Worm (Caenorhabditis elegans) whole organism, L4 larva: Measurements from ENCODE around the gene anmt-2.

Experiments used
- D1046.2 ChIP-seq: fragments of 200-800 bp; sonication (Bioruptor generic); IDR thresholded peaks from 2 replicates; pipeline ENCODE4 v1.3.6; 2022; ENCODE audit warnings: missing genetic modification characterization, missing compliant biosample characterization
- F49E8.2 ChIP-seq: sonication (generic microtip); optimal IDR thresholded peaks from 2 replicates; lab custom pipeline; 2016; ENCODE audit warnings: missing compliant biosample characterization, mild to moderate bottlenecking, missing genetic modification characterization, borderline replicate concordance
- R02D3.7 ChIP-seq: fragments of 150-350 bp; sonication (generic microtip); optimal IDR thresholded peaks from 3 replicates; lab custom pipeline; 2014; ENCODE audit warnings: missing biosample characterization, missing genetic modification characterization
- Y105C5A.15 ChIP-seq: fragments of 200-800 bp; sonication (Bioruptor generic); IDR thresholded peaks from 2 replicates; pipeline ENCODE4 v1.3.6; 2022; ENCODE audit warnings: missing genetic modification characterization, missing compliant biosample characterization
- Y48G9A.11 ChIP-seq: fragments of 200-800 bp; sonication (Bioruptor generic); IDR thresholded peaks from 2 replicates; pipeline ENCODE4 v1.3.6; 2022; ENCODE audit warnings: missing genetic modification reagents, missing genetic modification characterization, missing compliant biosample characterization
- Y5F2A.4 ChIP-seq: fragments of 200-800 bp; sonication (Bioruptor generic); optimal IDR thresholded peaks from 2 replicates; lab custom pipeline; 2018; ENCODE audit warnings: mild to moderate bottlenecking, missing genetic modification characterization, missing compliant biosample characterization
- ceh-20 ChIP-seq: fragments of 200-800 bp; sonication (Bioruptor generic); IDR thresholded peaks from 2 replicates; pipeline ENCODE4 v1.3.6; 2022; ENCODE audit warnings: missing genetic modification reagents, missing genetic modification characterization, missing compliant biosample characterization
- ceh-82 ChIP-seq: sonication (generic microtip); optimal IDR thresholded peaks from 2 replicates; lab custom pipeline; 2017; ENCODE audit warnings: missing biosample characterization, missing genetic modification characterization
- dmd-8 ChIP-seq: fragments of 200-800 bp; sonication (Bioruptor generic); IDR thresholded peaks from 2 replicates; pipeline ENCODE4 v1.3.6; 2022; ENCODE audit warnings: missing genetic modification characterization, missing compliant biosample characterization
- dpl-1 ChIP-seq: fragments of 150-350 bp; optimal IDR thresholded peaks from 2 replicates; lab custom pipeline; 2014; ENCODE audit warnings: missing biosample characterization, missing genetic modification reagents, missing genetic modification characterization
- duxl-1 ChIP-seq: sonication (generic microtip); optimal IDR thresholded peaks from 2 replicates; lab custom pipeline; 2016; ENCODE audit warnings: mild to moderate bottlenecking, missing genetic modification characterization, moderate library complexity, missing compliant biosample characterization; ENCODE audit not compliant: poor library complexity
- dve-1 ChIP-seq: sonication (generic microtip); optimal IDR thresholded peaks from 2 replicates; lab custom pipeline; 2017; ENCODE audit warnings: antibody characterized with exemption, mild to moderate bottlenecking, missing genetic modification characterization, missing compliant biosample characterization; ENCODE audit not compliant: insufficient read depth
- egl-27 ChIP-seq: sonication (generic microtip); optimal IDR thresholded peaks from 3 replicates; lab custom pipeline; 2017; ENCODE audit warnings: missing biosample characterization, missing genetic modification reagents, missing genetic modification characterization
- hif-1 ChIP-seq, 2 experiments: sonication (generic microtip); optimal IDR thresholded peaks; 2 replicates each; lab custom pipeline; 2016 to 2017; ENCODE audit warnings: missing compliant biosample characterization in 2 of 2, missing genetic modification characterization in 2 of 2, missing genetic modification reagents in 2 of 2, missing genotype in 2 of 2, mild to moderate bottlenecking in 1 of 2
- lin-1 ChIP-seq: fragments of 200-800 bp; sonication (Bioruptor generic); IDR thresholded peaks from 2 replicates; pipeline ENCODE4 v1.3.6; 2022; ENCODE audit warnings: missing genetic modification reagents, missing genetic modification characterization, missing compliant biosample characterization
- lin-13 ChIP-seq: fragments of 150-350 bp; optimal IDR thresholded peaks from 2 replicates; lab custom pipeline; 2014; ENCODE audit warnings: missing biosample characterization, missing genetic modification reagents, missing genetic modification characterization
- lin-29 ChIP-seq: fragments of 200-800 bp; sonication (Bioruptor generic); IDR thresholded peaks from 2 replicates; pipeline ENCODE4 v1.3.6; 2022; ENCODE audit warnings: missing genetic modification reagents, missing genetic modification characterization, missing compliant biosample characterization
- lin-38 ChIP-seq: fragments of 200-800 bp; sonication (Bioruptor generic); IDR thresholded peaks from 2 replicates; pipeline ENCODE4 v1.3.6; 2022; ENCODE audit warnings: missing genetic modification reagents, missing genetic modification characterization, missing compliant biosample characterization
- lir-3 ChIP-seq: sonication (generic microtip); optimal IDR thresholded peaks from 2 replicates; lab custom pipeline; 2016; ENCODE audit warnings: mild to moderate bottlenecking, missing genetic modification characterization, missing compliant biosample characterization
- madf-5 ChIP-seq, 2 experiments: fragments of 200-800 bp; sonication (Bioruptor generic); IDR thresholded peaks; 2 replicates each; pipeline ENCODE4 v1.3.6; 2022; ENCODE audit warnings: missing compliant biosample characterization in 2 of 2, missing genetic modification characterization in 2 of 2
- mes-2 ChIP-seq: sonication (generic microtip); optimal IDR thresholded peaks from 2 replicates; lab custom pipeline; 2016; ENCODE audit warnings: missing genotype, mild to moderate bottlenecking, missing genetic modification characterization, missing compliant biosample characterization; ENCODE audit not compliant: poor library complexity, severe bottlenecking
- mxl-3 ChIP-seq: fragments of 200-800 bp; sonication (Bioruptor generic); optimal IDR thresholded peaks from 2 replicates; lab custom pipeline; 2018; ENCODE audit warnings: mild to moderate bottlenecking, missing genetic modification characterization, missing compliant biosample characterization
- nhr-28 ChIP-seq: fragments of 150-350 bp; optimal IDR thresholded peaks from 2 replicates; lab custom pipeline; 2014; ENCODE audit warnings: missing biosample characterization, missing genetic modification characterization
- nhr-41 ChIP-seq: fragments of 200-800 bp; sonication (Bioruptor generic); IDR thresholded peaks from 2 replicates; pipeline ENCODE4 v1.3.6; 2022; ENCODE audit warnings: missing genetic modification reagents, missing genetic modification characterization, missing compliant biosample characterization
- nhr-6 ChIP-seq: fragments of 150-350 bp; optimal IDR thresholded peaks from 2 replicates; lab custom pipeline; 2014; ENCODE audit warnings: missing biosample characterization, missing genetic modification characterization
- nhr-76 ChIP-seq: fragments of 150-350 bp; optimal IDR thresholded peaks from 2 replicates; lab custom pipeline; 2014; ENCODE audit warnings: missing biosample characterization, missing genetic modification characterization
- pha-4 ChIP-seq, 2 experiments: fragments of 150-350 bp in 1 of 2; fragments of 200-800 bp in 1 of 2; sonication (Bioruptor generic) in 1 of 2; IDR thresholded peaks in 1 of 2; optimal IDR thresholded peaks in 1 of 2; 2 replicates each; pipeline versions ENCODE4 v1.3.6 to Lab custom; 2014 to 2022; ENCODE audit warnings: missing genetic modification characterization in 2 of 2, missing genetic modification reagents in 2 of 2, missing biosample characterization in 1 of 2, missing compliant biosample characterization in 1 of 2
- php-3 ChIP-seq: fragments of 200-800 bp; sonication (Bioruptor generic); IDR thresholded peaks from 2 replicates; pipeline ENCODE4 v1.3.6; 2022; ENCODE audit warnings: missing genetic modification reagents, missing genetic modification characterization, missing compliant biosample characterization
- rbr-2 ChIP-seq: sonication (generic microtip); optimal IDR thresholded peaks from 2 replicates; lab custom pipeline; 2016; ENCODE audit warnings: missing genotype, missing genetic modification characterization, missing compliant biosample characterization
- saeg-2 ChIP-seq: fragments of 200-800 bp; sonication (Bioruptor generic); IDR thresholded peaks from 2 replicates; pipeline ENCODE4 v1.3.6; 2022; ENCODE audit warnings: missing genetic modification reagents, missing genetic modification characterization, missing compliant biosample characterization
- set-16 ChIP-seq: fragments of 200-800 bp; sonication (Bioruptor generic); IDR thresholded peaks from 2 replicates; pipeline ENCODE4 v1.3.6; 2022; ENCODE audit warnings: missing genetic modification reagents, missing genetic modification characterization, missing compliant biosample characterization
- skn-1 ChIP-seq: fragments of 150-350 bp; optimal IDR thresholded peaks from 2 replicates; lab custom pipeline; 2014; ENCODE audit warnings: missing biosample characterization, missing genetic modification characterization
- tag-97 ChIP-seq: fragments of 200-800 bp; sonication (Bioruptor generic); IDR thresholded peaks from 2 replicates; pipeline ENCODE4 v1.3.6; 2022; ENCODE audit warnings: missing genetic modification characterization, missing compliant biosample characterization
- unc-39 ChIP-seq: sonication (generic microtip); optimal IDR thresholded peaks from 2 replicates; lab custom pipeline; 2017; ENCODE audit warnings: missing biosample characterization, missing genetic modification characterization
- unc-62 ChIP-seq, 3 experiments: fragments of 150-350 bp in 1 of 3; sonication (generic microtip); optimal IDR thresholded peaks in 2 of 3; peaks in 1 of 3; 1 replicate in 1 of 3; 2 replicates in 2 of 3; lab custom pipeline; 2014 to 2017; ENCODE audit warnings: missing biosample characterization in 3 of 3, missing genetic modification characterization in 3 of 3, missing genetic modification reagents in 3 of 3, missing genotype in 1 of 3
- zag-1 ChIP-seq: fragments of 150-350 bp; optimal IDR thresholded peaks from 2 replicates; lab custom pipeline; 2014; ENCODE audit warnings: missing biosample characterization, missing genetic modification characterization
- zfp-2 ChIP-seq: sonication (generic microtip); optimal IDR thresholded peaks from 2 replicates; lab custom pipeline; 2016; ENCODE audit warnings: mild to moderate bottlenecking, missing genetic modification characterization, missing compliant biosample characterization
- zfp-3 ChIP-seq: fragments of 200-800 bp; sonication (Bioruptor generic); conservative IDR thresholded peaks from 2 replicates; pipeline ENCODE4 v1.3.6; 2022; ENCODE audit warnings: missing genetic modification reagents, missing genetic modification characterization, missing compliant biosample characterization
- zip-11 ChIP-seq: fragments of 200-800 bp; sonication (Bioruptor generic); IDR thresholded peaks from 2 replicates; pipeline ENCODE4 v1.3.6; 2022; ENCODE audit warnings: missing genetic modification characterization, missing compliant biosample characterization

The anmt-2 gene

DNA sequence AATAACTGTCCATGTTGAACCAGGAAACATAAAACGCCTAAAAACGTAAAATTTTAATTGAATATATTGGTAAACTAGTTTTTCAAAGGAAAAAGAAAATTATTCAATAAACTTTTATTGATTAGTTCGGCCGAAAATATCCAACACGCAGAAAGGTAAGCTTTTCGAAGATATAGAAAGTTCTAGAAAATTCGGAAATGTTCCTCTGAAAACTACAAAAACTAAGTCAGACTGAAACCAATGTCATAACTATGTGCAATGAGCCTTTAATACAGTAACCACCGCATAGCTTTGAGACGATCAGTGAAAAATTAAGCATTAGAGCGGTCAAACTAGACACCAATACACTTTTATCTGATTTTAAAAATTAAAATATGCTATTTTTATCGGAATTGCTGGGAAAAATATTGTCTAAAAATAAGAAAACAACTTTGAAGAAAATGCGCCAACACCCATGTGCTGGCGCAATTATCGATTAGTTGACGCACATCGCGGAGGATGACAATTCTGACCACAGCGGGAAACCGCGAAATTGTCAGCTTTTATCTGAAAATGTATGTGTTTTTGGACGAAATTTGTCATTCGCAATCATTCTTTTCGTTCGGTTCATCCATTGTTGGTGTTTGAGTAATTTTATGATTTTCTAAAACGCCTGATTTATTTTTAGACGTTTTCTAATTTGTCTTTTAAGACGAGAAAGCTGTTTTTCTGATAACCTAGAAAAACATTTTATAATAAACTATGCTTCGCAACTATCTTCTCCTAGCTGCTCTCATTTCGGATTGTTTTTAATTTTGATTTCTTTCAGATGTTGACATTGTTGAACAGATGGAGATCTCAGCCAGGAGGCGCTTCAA lies 41.0 kb upstream of the anmt-2 start, which contains the start of the genes C23G10.7 and rpn-2 (continued):
- TF ChIP-seq duxl-1 = no peak
- TF ChIP-seq dve-1 (tag; lab: Kevin White, UChicago) = peak; percentile 69
- no peak for TF ChIP-seq php-3 (GFP tag; lab: Robert Waterston, UW)
- no peak for TF ChIP-seq D1046.2 (GFP tag; lab: Robert Waterston, UW)
- TF ChIP-seq dmd-8 (GFP tag; lab: Robert Waterston, UW) = no peak
- no peak for TF ChIP-seq zfp-3 (GFP tag; lab: Robert Waterston, UW)
- no peak for TF ChIP-seq nhr-41 (GFP tag; lab: Robert Waterston, UW)
- TF ChIP-seq mxl-3 (GFP tag; lab: Kevin White, UChicago) = no peak
- no peak for TF ChIP-seq zip-11 (GFP tag; lab: Robert Waterston, UW)
- TF ChIP-seq lin-38 (GFP tag; lab: Robert Waterston, UW) = peak; percentile 77
- no peak for TF ChIP-seq Y5F2A.4 (GFP tag; lab: Kevin White, UChicago)
- no peak for TF ChIP-seq R02D3.7 (tag; lab: Kevin White, UChicago)
- no peak for TF ChIP-seq madf-5 (GFP tag; IDR thresholded peaks at IDR 0.05; lab: Robert Waterston, UW)
- TF ChIP-seq lin-13 (GFP tag; lab: Kevin White, UChicago) = no peak
- TF ChIP-seq, all 104 proteins: peak for 23

DNA sequence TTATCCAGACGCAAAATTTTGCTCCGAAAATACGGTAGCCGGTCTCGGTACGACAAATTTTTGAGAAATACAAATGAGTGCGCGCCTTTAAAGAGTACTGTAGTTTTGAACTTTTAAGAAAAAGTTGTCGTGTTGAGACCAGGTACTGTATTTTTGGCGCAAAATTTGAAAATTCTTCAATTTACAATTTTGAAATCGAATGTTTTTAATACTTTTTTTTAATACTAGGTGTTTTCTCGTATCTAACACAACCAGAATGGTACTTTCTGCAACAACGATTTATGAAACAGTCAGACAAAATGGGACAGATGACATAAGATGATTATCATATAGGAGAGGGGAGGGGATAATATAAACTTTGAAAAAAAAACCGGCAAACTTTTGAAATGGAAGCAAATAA lies 38.2 kb upstream of the anmt-2 start:
- TF ChIP-seq F49E8.2 (peak; percentile 70), mes-2 (no peak), lin-38 (GFP tag; lab: Robert Waterston, UW) (peak; percentile 51), Y48G9A.11 (GFP tag; lab: Robert Waterston, UW) (0 out of 2 replicates have a peak, but pooled peaks have one; percentile 29)
- TF ChIP-seq, all 104 proteins: peak for 3

DNA sequence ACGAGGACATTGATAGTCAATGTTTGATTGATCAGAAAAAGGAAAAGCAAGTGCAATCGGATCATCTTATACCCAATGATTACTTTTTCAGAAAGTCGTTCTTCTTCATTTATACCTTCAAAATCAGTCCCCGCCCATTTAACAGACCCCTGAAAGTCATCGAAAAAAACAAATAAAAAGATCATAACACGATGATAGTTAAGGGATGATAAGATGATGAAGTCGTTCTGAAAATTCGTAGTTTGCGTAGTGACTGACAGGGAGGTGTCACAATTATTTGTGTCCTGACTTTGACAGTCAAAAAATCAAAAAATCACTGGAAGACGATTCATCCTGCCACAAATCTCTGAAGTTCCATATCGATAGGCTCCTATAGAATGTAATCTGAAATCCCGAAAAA lies 36.9 kb upstream of the anmt-2 start, which contains the start of gene ugt-66:
TSS of gene ugt-66 (minus strand) at position 101 of the 400 bp plus-strand sequence.
- TF ChIP-seq unc-39 (no peak), skn-1 (no peak), nhr-6 (tag; lab: Kevin White, UChicago) (no peak), rbr-2 (tag; lab: Kevin White, UChicago) (no peak), nhr-76 (tag; lab: Kevin White, UChicago) (no peak), lir-3 (tag; lab: Kevin White, UChicago) (no peak), R02D3.7 (tag; lab: Kevin White, UChicago) (no peak), zag-1 (tag; lab: Kevin White, UChicago) (no peak), ceh-82 (tag; lab: Kevin White, UChicago) (no peak), ceh-20 (GFP tag; lab: Robert Waterston, UW) (no peak), lin-1 (GFP tag; lab: Robert Waterston, UW) (no peak), tag-97 (no peak)

DNA sequence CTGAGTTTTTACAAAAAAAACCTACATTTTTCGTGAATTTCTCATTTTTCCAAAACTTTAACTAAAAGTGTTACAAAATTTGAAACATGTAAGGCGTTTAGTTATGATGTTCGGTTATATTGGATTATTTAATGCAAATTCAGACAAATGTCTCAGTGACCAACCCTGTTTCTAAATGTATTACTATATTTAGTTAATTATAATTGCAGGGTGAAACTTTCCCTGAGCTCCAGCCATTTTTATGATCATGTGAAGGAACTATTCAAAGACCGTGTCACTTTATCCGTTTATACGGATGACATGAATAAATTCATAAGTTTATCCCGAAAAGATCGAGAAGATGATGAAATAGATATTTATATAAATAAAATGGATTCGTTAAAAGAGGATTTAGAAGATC lies 33.3 kb upstream of the anmt-2 start, which contains the start of gene C23G10.5:
TSS of gene C23G10.5 (plus strand) at position 301 of the 400 bp plus-strand sequence.
- TF ChIP-seq pha-4 (GFP tag; IDR thresholded peaks at IDR 0.05; lab: Robert Waterston, UW) = no peak
- TF ChIP-seq pha-4 (tag; optimal IDR thresholded peaks at IDR 0.05; lab: Kevin White, UChicago) = no peak
- no peak for TF ChIP-seq zfp-2 (tag; lab: Kevin White, UChicago)
- TF ChIP-seq unc-39 = no peak
- no peak for TF ChIP-seq unc-62 (GFP tag; optimal IDR thresholded peaks at IDR 0.05 in 1 of 2; lab: Kevin White, UChicago)
- TF ChIP-seq unc-62 (tag; optimal IDR thresholded peaks at IDR 0.05; lab: Kevin White, UChicago) = no peak
- TF ChIP-seq php-3 (GFP tag; lab: Robert Waterston, UW) = no peak
- TF ChIP-seq lin-29 (GFP tag; lab: Robert Waterston, UW) = no peak
- TF ChIP-seq dmd-8 (GFP tag; lab: Robert Waterston, UW) = no peak
- no peak for TF ChIP-seq egl-27
- TF ChIP-seq hif-1 (tag; optimal IDR thresholded peaks at IDR 0.05; lab: Kevin White, UChicago) = no peak
- TF ChIP-seq set-16 (GFP tag; lab: Robert Waterston, UW) = no peak
- no peak for TF ChIP-seq dpl-1
- no peak for TF ChIP-seq madf-5 (GFP tag; IDR thresholded peaks at IDR 0.05; lab: Robert Waterston, UW)
- TF ChIP-seq saeg-2 = no peak
- no peak for TF ChIP-seq nhr-28
- no peak for TF ChIP-seq Y105C5A.15 (GFP tag; lab: Robert Waterston, UW)
